Worm (Caenorhabditis elegans) whole organism, late embryonic: ENCODE data around the gene atf-2.

Experiments
- C08G9.2 ChIP-seq: sonication (generic microtip); optimal IDR thresholded peaks from 2 replicates; lab custom pipeline; 2016; ENCODE audit warnings: mild to moderate bottlenecking, missing genetic modification characterization, moderate library complexity, missing compliant biosample characterization
- F13H6.1 ChIP-seq: sonication (generic microtip); optimal IDR thresholded peaks from 2 replicates; lab custom pipeline; 2016; ENCODE audit warnings: missing genetic modification characterization, missing compliant biosample characterization
- Y22D7AL.16 ChIP-seq: sonication (generic microtip); optimal IDR thresholded peaks from 2 replicates; lab custom pipeline; 2016; ENCODE audit warnings: missing genetic modification characterization, missing compliant biosample characterization
- ama-1 ChIP-seq: fragments of 150-350 bp; optimal IDR thresholded peaks from 2 replicates; lab custom pipeline; 2014
- ceh-18 ChIP-seq: sonication (generic microtip); optimal IDR thresholded peaks from 2 replicates; lab custom pipeline; 2016; ENCODE audit warnings: missing genetic modification characterization, missing compliant biosample characterization
- ceh-2 ChIP-seq: sonication (generic microtip); optimal IDR thresholded peaks from 2 replicates; lab custom pipeline; 2016; ENCODE audit warnings: missing genotype, missing genetic modification characterization, missing compliant biosample characterization
- ceh-22 ChIP-seq: sonication (generic microtip); optimal IDR thresholded peaks from 2 replicates; lab custom pipeline; 2017; ENCODE audit warnings: missing biosample characterization, missing genetic modification characterization
- ceh-24 ChIP-seq: sonication (generic microtip); optimal IDR thresholded peaks from 2 replicates; lab custom pipeline; 2016; ENCODE audit warnings: mild to moderate bottlenecking, missing genetic modification characterization, missing compliant biosample characterization
- ceh-6 ChIP-seq: fragments of 200-800 bp; sonication (Bioruptor generic); optimal IDR thresholded peaks from 2 replicates; lab custom pipeline; 2018; ENCODE audit warnings: mild to moderate bottlenecking, missing genetic modification characterization, missing compliant biosample characterization
- che-1 ChIP-seq: sonication (generic microtip); optimal IDR thresholded peaks from 2 replicates; lab custom pipeline; 2016; ENCODE audit warnings: mild to moderate bottlenecking, missing genetic modification characterization, missing compliant biosample characterization
- dve-1 ChIP-seq: sonication (generic microtip); optimal IDR thresholded peaks from 2 replicates; lab custom pipeline; 2017; ENCODE audit warnings: antibody characterized with exemption, mild to moderate bottlenecking, missing genetic modification characterization, missing compliant biosample characterization
- elt-2 ChIP-seq: sonication (generic microtip); optimal IDR thresholded peaks from 2 replicates; lab custom pipeline; 2016; ENCODE audit warnings: missing genetic modification reagents, missing genetic modification characterization, missing compliant biosample characterization
- elt-4 ChIP-seq: sonication (generic microtip); optimal IDR thresholded peaks from 2 replicates; lab custom pipeline; 2016; ENCODE audit warnings: missing genetic modification characterization, missing compliant biosample characterization
- ets-4 ChIP-seq: sonication (generic microtip); optimal IDR thresholded peaks from 2 replicates; lab custom pipeline; 2016; ENCODE audit warnings: missing genetic modification characterization, missing compliant biosample characterization
- eyg-1 ChIP-seq: sonication (generic microtip); optimal IDR thresholded peaks from 2 replicates; lab custom pipeline; 2016; ENCODE audit warnings: missing genotype, missing genetic modification characterization, missing compliant biosample characterization
- fax-1 ChIP-seq: sonication (generic microtip); optimal IDR thresholded peaks from 2 replicates; lab custom pipeline; 2016; ENCODE audit warnings: missing genotype, missing genetic modification characterization, missing compliant biosample characterization
- fkh-10 ChIP-seq: fragments of 150-350 bp; optimal IDR thresholded peaks from 2 replicates; lab custom pipeline; 2014; ENCODE audit warnings: missing biosample characterization, missing genetic modification reagents, missing genetic modification characterization
- hlh-13 ChIP-seq: fragments of 200-800 bp; sonication (Bioruptor generic); optimal IDR thresholded peaks from 2 replicates; lab custom pipeline; 2018; ENCODE audit warnings: mild to moderate bottlenecking, missing genetic modification characterization, missing compliant biosample characterization
- hlh-15 ChIP-seq: sonication (generic microtip); optimal IDR thresholded peaks from 2 replicates; lab custom pipeline; 2016; ENCODE audit warnings: missing genetic modification characterization, missing compliant biosample characterization
- hlh-6 ChIP-seq: sonication (generic microtip); optimal IDR thresholded peaks from 2 replicates; lab custom pipeline; 2016; ENCODE audit warnings: missing genotype, missing genetic modification characterization, missing compliant biosample characterization
- nfya-1 ChIP-seq: sonication (generic microtip); optimal IDR thresholded peaks from 2 replicates; lab custom pipeline; 2017; ENCODE audit warnings: missing genetic modification characterization, mild to moderate bottlenecking, missing compliant biosample characterization, antibody characterized with exemption, moderate library complexity
- nhr-11 ChIP-seq: fragments of 150-350 bp; optimal IDR thresholded peaks from 2 replicates; lab custom pipeline; 2014; ENCODE audit warnings: missing biosample characterization, missing genetic modification characterization
- odd-2 ChIP-seq: sonication (generic microtip); optimal IDR thresholded peaks from 2 replicates; lab custom pipeline; 2017; ENCODE audit warnings: antibody characterized with exemption, mild to moderate bottlenecking, missing genetic modification characterization, missing compliant biosample characterization
- pag-3 ChIP-seq: sonication (generic microtip); optimal IDR thresholded peaks from 2 replicates; lab custom pipeline; 2016; ENCODE audit warnings: missing compliant biosample characterization, missing genetic modification characterization, borderline replicate concordance
- pax-1 ChIP-seq: fragments of 150-350 bp; optimal IDR thresholded peaks from 2 replicates; lab custom pipeline; 2014; ENCODE audit warnings: missing biosample characterization, missing genetic modification characterization
- pqm-1 ChIP-seq: sonication (generic microtip); optimal IDR thresholded peaks from 2 replicates; lab custom pipeline; 2016; ENCODE audit warnings: missing genetic modification characterization, missing compliant biosample characterization
- sdc-2 ChIP-seq: sonication (generic microtip); optimal IDR thresholded peaks from 2 replicates; lab custom pipeline; 2016; ENCODE audit warnings: missing genotype, missing genetic modification characterization, missing compliant biosample characterization
- sox-2 ChIP-seq: fragments of 200-800 bp; sonication (Bioruptor generic); IDR thresholded peaks from 2 replicates; pipeline ENCODE4 v1.3.6; 2022; ENCODE audit warnings: missing genetic modification reagents, missing genetic modification characterization, missing compliant biosample characterization
- sox-4 ChIP-seq: sonication (generic microtip); optimal IDR thresholded peaks from 2 replicates; lab custom pipeline; 2017; ENCODE audit warnings: mild to moderate bottlenecking, missing genetic modification characterization, inconsistent platforms, missing compliant biosample characterization
- syd-9 ChIP-seq: sonication (generic microtip); optimal IDR thresholded peaks from 2 replicates; lab custom pipeline; 2016; ENCODE audit warnings: mild to moderate bottlenecking, missing genetic modification characterization, moderate library complexity, missing compliant biosample characterization
- ttx-3 ChIP-seq: sonication (generic microtip); optimal IDR thresholded peaks from 2 replicates; lab custom pipeline; 2016; ENCODE audit warnings: missing genetic modification reagents, missing genetic modification characterization, missing compliant biosample characterization
- unc-3 ChIP-seq, 2 experiments: fragments of 200-800 bp in 1 of 2; sonication (Bioruptor generic) in 1 of 2; sonication (generic microtip) in 1 of 2; conservative IDR thresholded peaks in 1 of 2; optimal IDR thresholded peaks in 1 of 2; 2 replicates each; pipeline versions ENCODE4 v1.3.6 to Lab custom; 2016 to 2022; ENCODE audit warnings: missing compliant biosample characterization in 2 of 2, missing genetic modification characterization in 2 of 2, missing genetic modification reagents in 1 of 2
- unc-42 ChIP-seq: sonication (generic microtip); optimal IDR thresholded peaks from 2 replicates; lab custom pipeline; 2016; ENCODE audit warnings: missing genotype, missing genetic modification characterization, missing compliant biosample characterization
- unc-86 ChIP-seq: sonication (generic microtip); optimal IDR thresholded peaks from 2 replicates; lab custom pipeline; 2016; ENCODE audit warnings: missing genetic modification characterization, missing compliant biosample characterization
- zip-5 ChIP-seq: sonication (generic microtip); optimal IDR thresholded peaks from 2 replicates; lab custom pipeline; 2016; ENCODE audit warnings: missing genetic modification characterization, missing compliant biosample characterization

Gene atf-2

DNA sequence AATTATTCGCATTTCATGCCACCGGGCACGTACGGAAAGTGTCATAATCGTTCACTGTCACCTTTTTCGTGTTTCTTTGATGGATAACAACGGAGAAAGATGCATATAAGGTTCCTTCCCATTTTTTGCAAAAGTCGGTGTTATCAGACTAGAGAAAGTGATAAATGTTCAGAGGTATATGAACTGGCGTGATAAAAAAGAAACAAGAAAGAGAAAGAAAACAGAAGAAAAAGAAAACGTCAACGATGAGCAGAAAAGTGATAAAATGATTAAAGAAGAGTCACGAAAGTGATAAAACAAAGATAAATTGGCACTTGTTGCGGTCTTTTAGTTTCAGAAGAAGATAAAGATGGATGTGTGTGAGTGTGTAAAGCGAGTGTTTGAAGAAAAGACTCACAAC, 21.5 kb upstream of the atf-2 start:
- peak; percentile 51 for TF ChIP-seq elt-2
- TF ChIP-seq hlh-15 (tag; lab: Kevin White, UChicago), result no peak

DNA sequence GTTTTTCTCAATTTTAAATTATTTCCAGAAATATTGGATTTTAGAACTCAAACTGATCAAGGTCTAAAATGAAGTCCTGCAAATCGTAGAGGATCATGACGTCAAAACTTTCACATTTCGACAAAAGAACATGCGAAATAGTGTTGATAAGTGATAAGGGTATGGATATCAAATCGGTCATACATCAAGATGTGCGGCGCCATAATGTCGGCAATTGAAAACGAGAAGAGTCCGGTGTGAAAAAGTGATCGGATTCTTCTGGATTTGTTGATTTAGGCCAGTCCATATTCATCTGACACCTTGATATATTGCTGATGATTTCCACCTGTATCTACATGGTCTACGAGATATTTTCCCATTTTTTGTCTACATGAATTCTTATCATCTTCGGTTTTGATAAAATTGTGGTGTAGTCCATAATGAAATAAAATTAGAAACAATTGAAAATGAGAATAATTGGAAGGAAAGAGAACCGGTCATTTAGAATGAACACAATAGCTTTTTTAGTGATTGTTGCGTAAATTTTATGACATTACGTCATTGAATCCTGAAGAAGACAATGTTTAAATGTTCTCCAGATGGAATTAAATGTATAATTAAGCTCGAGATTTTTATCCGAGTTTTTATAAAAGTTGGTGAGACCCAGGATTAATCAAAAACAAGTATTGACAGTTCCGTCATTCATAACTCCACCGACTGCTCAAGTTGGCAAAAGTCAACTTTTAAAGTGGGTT, 20.7 kb upstream of the atf-2 start:
- no peak for TF ChIP-seq sox-4
- no peak for TF ChIP-seq syd-9 (tag; lab: Kevin White, UChicago)
- no peak for TF ChIP-seq ets-4
- no peak for TF ChIP-seq dve-1 (tag; lab: Kevin White, UChicago)
- no peak for TF ChIP-seq ceh-6 (GFP tag; lab: Kevin White, UChicago)
- no peak for TF ChIP-seq fax-1 (tag; lab: Kevin White, UChicago)
- TF ChIP-seq C08G9.2 (tag; lab: Kevin White, UChicago), result no peak
- no peak for TF ChIP-seq zip-5 (tag; lab: Kevin White, UChicago)
- TF ChIP-seq fkh-10 (GFP tag; lab: Kevin White, UChicago), result no peak
- TF ChIP-seq pax-1 (tag; lab: Kevin White, UChicago), result no peak
- no peak for TF ChIP-seq odd-2 (tag; lab: Kevin White, UChicago)
- no peak for TF ChIP-seq ceh-24 (tag; lab: Kevin White, UChicago)

DNA sequence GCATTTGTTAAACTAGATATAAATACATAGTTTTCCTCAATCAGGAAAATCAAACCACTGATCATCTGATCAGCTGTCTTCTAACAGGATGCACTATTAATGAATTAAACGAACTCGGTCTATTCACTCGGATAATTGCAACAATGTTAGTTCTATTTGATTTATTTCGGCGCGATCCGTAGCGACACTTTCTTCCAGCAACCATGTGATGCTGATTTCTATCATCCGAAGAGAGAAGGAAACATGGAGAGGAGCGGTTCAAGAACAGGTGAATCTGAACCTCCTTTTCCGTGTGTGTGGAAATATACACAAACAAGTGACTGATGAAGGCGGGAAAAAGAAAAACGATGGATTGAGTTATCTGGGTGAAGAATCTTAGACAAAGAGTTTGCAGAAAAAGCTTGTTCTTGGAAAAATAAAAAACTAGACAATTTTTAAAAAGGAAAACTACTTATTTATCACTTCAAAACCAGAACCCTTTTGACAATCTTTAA, 20.0 kb upstream of the atf-2 start:
- TF ChIP-seq elt-4 (tag; lab: Kevin White, UChicago) (no peak), fax-1 (tag; lab: Kevin White, UChicago) (no peak), pax-1 (tag; lab: Kevin White, UChicago) (no peak), nfya-1 (tag; lab: Kevin White, UChicago) (no peak)

DNA sequence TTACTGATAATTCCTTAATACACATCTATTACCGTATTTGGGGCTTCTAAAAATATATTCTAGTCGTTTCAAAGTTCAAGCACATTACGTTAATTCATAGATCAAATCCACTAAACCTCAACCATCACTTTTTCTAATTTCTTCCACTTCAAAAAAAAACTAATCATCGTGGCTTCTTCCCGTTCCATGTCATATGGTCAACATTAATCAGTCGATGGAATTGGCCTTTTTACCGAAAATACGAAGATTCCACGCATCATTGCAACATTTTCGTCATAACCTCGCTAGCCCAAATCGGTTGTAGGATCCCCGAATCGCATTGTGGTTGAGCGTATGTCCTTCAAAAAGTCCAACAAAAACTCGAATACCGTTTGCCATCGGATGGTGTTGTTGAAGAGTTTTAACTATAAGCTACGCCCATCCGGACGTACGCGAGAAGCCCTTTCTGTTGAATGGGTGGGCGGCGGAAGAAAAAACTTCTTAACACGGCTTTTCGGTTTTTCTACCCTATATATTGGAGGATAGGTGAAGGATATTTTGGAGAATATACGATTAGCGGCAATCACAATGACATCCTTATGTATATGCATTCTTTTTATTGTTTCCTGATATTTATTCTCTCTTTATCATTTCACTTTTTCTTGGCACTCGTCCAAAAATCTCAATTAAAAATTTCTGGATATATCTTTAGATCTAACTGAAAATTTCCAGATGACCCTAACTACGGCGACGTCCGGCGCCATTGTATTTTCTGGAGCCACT, 19.3 kb upstream of the atf-2 start, which contains the start of gene rol-6:
TSS of gene rol-6 (plus strand) at position 712 of the 762 bp plus-strand sequence.
- TF ChIP-seq C08G9.2 (tag; lab: Kevin White, UChicago) (no peak), unc-42 (tag; lab: Kevin White, UChicago) (no peak), eyg-1 (tag; lab: Kevin White, UChicago) (no peak), sox-4 (no peak), sdc-2 (no peak), hlh-13 (GFP tag; lab: Kevin White, UChicago) (no peak), sox-2 (GFP tag; lab: Robert Waterston, UW) (no peak), nhr-11 (no peak), fkh-10 (GFP tag; lab: Kevin White, UChicago) (no peak), unc-86 (tag; lab: Kevin White, UChicago) (no peak), unc-3 (GFP tag; conservative IDR thresholded peaks at IDR 0.05; lab: Robert Waterston, UW) (no peak), unc-3 (tag; optimal IDR thresholded peaks at IDR 0.05; lab: Kevin White, UChicago) (no peak), pqm-1 (no peak), ama-1 (lab: Kevin White, UChicago) (no peak), nfya-1 (tag; lab: Kevin White, UChicago) (no peak), F13H6.1 (tag; lab: Kevin White, UChicago) (no peak), hlh-6 (tag; lab: Kevin White, UChicago) (no peak)

DNA sequence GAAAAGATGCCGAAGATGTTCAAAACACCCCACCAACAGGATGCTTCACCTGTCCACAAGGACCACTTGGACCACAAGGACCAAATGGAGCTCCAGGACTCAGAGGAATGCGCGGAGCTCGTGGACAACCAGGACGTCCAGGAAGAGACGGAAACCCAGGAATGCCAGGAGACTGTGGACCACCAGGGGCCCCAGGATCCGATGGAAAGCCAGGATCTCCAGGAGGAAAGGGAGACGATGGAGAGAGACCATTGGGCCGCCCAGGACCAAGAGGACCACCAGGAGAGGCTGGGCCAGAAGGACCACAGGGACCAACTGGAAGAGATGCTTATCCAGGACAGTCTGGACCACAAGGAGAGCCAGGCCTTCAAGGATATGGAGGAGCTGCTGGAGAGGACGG, 18.2 kb upstream of the atf-2 start:
- TF ChIP-seq ceh-18 (tag; lab: Kevin White, UChicago) (no peak), ceh-22 (tag; lab: Kevin White, UChicago) (no peak), ceh-2 (tag; lab: Kevin White, UChicago) (no peak), pag-3 (tag; lab: Kevin White, UChicago) (no peak), ttx-3 (tag; lab: Kevin White, UChicago) (no peak), elt-4 (tag; lab: Kevin White, UChicago) (no peak), zip-5 (tag; lab: Kevin White, UChicago) (no peak), Y22D7AL.16 (no peak), ama-1 (lab: Kevin White, UChicago) (no peak), sox-4 (no peak), che-1 (tag; lab: Kevin White, UChicago) (no peak)
